Worm (Caenorhabditis elegans): ENCODE results near the gene M03E7.2.
"Not testable (repeated sequence)": the region's sequence is repeated elsewhere in the genome, so short reads cannot be mapped to it uniquely, and the experiment has no call there.

The M03E7.2 gene

DNA sequence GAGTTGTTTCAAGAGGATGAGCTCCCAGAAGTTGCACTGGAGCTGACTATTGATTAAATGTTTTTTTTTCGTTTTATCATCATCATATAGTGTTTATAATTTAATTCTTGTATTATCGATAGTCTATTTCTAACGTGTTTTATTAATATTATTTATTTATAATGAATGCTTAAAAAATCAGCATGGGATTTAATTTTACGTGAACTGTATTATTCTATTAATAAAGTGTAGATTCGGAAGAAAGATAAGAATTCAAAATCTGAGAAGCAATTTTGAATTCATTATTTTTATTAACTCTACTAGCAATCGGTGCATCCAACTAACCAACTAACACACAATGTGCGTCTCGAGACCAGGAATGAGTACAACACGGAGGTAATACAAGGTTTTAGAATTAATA, 45.9 kb downstream of the M03E7.2 start, which contains the start of gene C14C11.1:
Gene C14C11.1, plus strand, starts transcription at position 301 of the 400 bp plus-strand sequence.
- not testable (repeated sequence) for TF ChIP-seq ceh-62 (tag; optimal IDR thresholded peaks at IDR 0.05); ama-1 (optimal IDR thresholded peaks at IDR 0.05); hlh-11 (tag; optimal IDR thresholded peaks at IDR 0.05)

DNA sequence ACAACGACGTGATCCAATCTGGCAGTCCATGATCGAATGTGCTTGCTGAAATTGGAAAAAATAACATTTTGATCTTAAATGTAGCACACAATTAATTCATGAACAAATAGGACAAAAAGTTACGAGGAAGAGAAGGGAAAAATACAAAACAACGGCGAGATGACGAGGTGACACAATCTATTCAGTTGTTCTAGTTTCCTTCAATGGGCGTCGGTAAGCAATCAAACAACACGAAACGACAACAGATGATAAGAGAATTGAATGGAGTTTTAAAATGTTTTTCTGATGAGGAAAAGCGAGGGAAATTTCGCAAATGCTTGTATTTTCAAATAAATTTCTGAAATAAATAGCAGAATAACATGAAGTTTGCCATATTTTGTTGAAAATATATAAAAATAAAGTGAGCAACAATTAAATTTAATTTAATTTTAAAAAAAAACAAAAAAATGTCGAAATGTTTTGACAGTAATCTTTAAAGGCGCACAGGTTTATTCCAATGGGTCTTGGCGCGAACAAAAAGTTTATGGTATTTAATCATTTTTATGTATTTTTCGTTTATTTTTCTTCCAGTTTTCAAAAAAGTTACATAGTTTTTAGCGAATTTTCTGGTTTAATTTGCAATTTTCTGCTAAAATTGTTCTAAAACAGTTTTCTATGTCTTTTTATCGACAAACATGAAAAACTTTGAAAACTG, 48.8 kb downstream of the M03E7.2 start, which contains the start of gene C14C11.7:
Gene C14C11.7, minus strand, starts transcription at position 51 of the 694 bp plus-strand sequence.
- TF ChIP-seq nhr-48 (tag; optimal IDR thresholded peaks at IDR 0.05) (no peak), nhr-41 (GFP tag; IDR thresholded peaks at IDR 0.05) (no peak), ctbp-1 (GFP tag; IDR thresholded peaks at IDR 0.05) (no peak), hif-1 (tag; optimal IDR thresholded peaks at IDR 0.05) (no peak), tra-1 (GFP tag; IDR thresholded peaks at IDR 0.05) (no peak), nhr-28 (tag; optimal IDR thresholded peaks at IDR 0.05) (peak; percentile 41), zfp-2 (tag; optimal IDR thresholded peaks at IDR 0.05) (no peak), daf-16 (GFP tag; optimal IDR thresholded peaks at IDR 0.05) (no peak), daf-16 (tag; optimal IDR thresholded peaks at IDR 0.05) (peak; percentile 86), pha-4 (GFP tag; IDR thresholded peaks at IDR 0.05) (no peak), pha-4 (tag; optimal IDR thresholded peaks at IDR 0.05) (no peak)

DNA sequence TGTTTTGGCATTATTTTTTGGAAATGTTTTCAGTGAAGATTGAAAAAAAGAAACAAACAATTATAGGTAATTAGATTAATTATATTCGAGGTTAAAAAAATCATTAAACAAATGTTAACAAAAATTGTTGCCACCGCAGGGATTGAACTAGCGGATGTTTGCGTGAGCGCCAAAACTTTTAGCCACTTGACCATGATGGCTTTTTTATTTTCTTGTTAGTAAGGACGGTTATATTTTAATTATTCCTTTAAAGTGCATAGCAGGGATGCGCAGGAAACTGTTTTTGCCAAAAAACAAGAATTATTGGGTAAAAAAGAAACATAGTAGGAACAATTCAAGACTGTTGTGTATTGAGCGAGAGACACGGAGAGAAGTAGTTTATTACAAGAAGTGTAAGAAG, 49.9 kb downstream of the M03E7.2 start:
- TF ChIP-seq ZK337.2 (GFP tag; IDR thresholded peaks at IDR 0.05): 0 out of 2 replicates have a peak, but pooled peaks have one; percentile 43
- TF ChIP-seq sdz-12 (GFP tag; optimal IDR thresholded peaks at IDR 0.05): peak; percentile 63
- no peak for TF ChIP-seq ceh-44 (GFP tag; IDR thresholded peaks at IDR 0.05)
- TF ChIP-seq lir-3 (tag; optimal IDR thresholded peaks at IDR 0.05): peak; percentile 55
- TF ChIP-seq ztf-7 (tag; optimal IDR thresholded peaks at IDR 0.05): no peak
- no peak for TF ChIP-seq nhr-28 (tag; optimal IDR thresholded peaks at IDR 0.05)
- peak; percentile 66 for TF ChIP-seq madf-9 (GFP tag; conservative IDR thresholded peaks at IDR 0.05)
- peak; percentile 88 for TF ChIP-seq snpc-1.2 (GFP tag; IDR thresholded peaks at IDR 0.05)
- no peak for TF ChIP-seq zfp-2 (tag; optimal IDR thresholded peaks at IDR 0.05)
- TF ChIP-seq hmg-1.1 (GFP tag; IDR thresholded peaks at IDR 0.05): 0 out of 2 replicates have a peak, but pooled peaks have one; percentile 32
- TF ChIP-seq php-3 (GFP tag; IDR thresholded peaks at IDR 0.05): peak; percentile 86
- TF ChIP-seq daf-12 (tag; optimal IDR thresholded peaks at IDR 0.05): no peak
- TF ChIP-seq zip-11 (GFP tag; IDR thresholded peaks at IDR 0.05): peak; percentile 84; the same call in 1 of the 2 replicates
- TF ChIP-seq unc-62 (GFP tag; optimal IDR thresholded peaks at IDR 0.05 in 1 of 2): no peak
- no peak for TF ChIP-seq unc-62 (tag; optimal IDR thresholded peaks at IDR 0.05)
- TF ChIP-seq dve-1 (tag; optimal IDR thresholded peaks at IDR 0.05; ENCODE audit: insufficient read depth): no peak
- peak in 1 of 2 experiments; percentile 72 for TF ChIP-seq daf-16 (GFP tag; optimal IDR thresholded peaks at IDR 0.05)
- no peak for TF ChIP-seq daf-16 (tag; optimal IDR thresholded peaks at IDR 0.05)
- TF ChIP-seq lin-15B (tag; optimal IDR thresholded peaks at IDR 0.05): no peak
- TF ChIP-seq ceh-32 (tag; optimal IDR thresholded peaks at IDR 0.05; ENCODE audit: poor library complexity): no peak
- peak; percentile 75 for TF ChIP-seq vab-7 (GFP tag; IDR thresholded peaks at IDR 0.05)
- no peak for TF ChIP-seq lin-39 (tag; optimal IDR thresholded peaks at IDR 0.05)
- TF ChIP-seq hif-1 (tag; optimal IDR thresholded peaks at IDR 0.05): peak in 1 of 2 experiments; percentile 47
- peak; percentile 92 for TF ChIP-seq daf-19 (GFP tag; conservative IDR thresholded peaks at IDR 0.05)
- no peak for TF ChIP-seq cey-2 (tag; optimal IDR thresholded peaks at IDR 0.05; ENCODE audit: borderline replicate concordance, insufficient read depth)
- TF ChIP-seq zip-2 (tag; optimal IDR thresholded peaks at IDR 0.05): no peak
- peak; percentile 62 for TF ChIP-seq gei-8 (GFP tag; optimal IDR thresholded peaks at IDR 0.05)
- TF ChIP-seq mdt-29 (GFP tag; IDR thresholded peaks at IDR 0.05): peak; percentile 72
- peak; percentile 57 for TF ChIP-seq nhr-48 (tag; optimal IDR thresholded peaks at IDR 0.05)
- TF ChIP-seq hlh-11 (tag; optimal IDR thresholded peaks at IDR 0.05): no peak
- no peak for TF ChIP-seq mep-1 (tag; optimal IDR thresholded peaks at IDR 0.05)
- no peak for TF ChIP-seq F10B5.3 (tag; optimal IDR thresholded peaks at IDR 0.05)
- peak; percentile 14 for TF ChIP-seq hlh-30 (tag; optimal IDR thresholded peaks at IDR 0.05; ENCODE audit: insufficient read depth)
- TF ChIP-seq ceh-82 (tag; optimal IDR thresholded peaks at IDR 0.05): no peak
- TF ChIP-seq aha-1 (tag): peak; percentile 71
- peak; percentile 62; the same call in 1 of the 2 replicates for TF ChIP-seq zfp-3 (GFP tag; conservative IDR thresholded peaks at IDR 0.05)
- TF ChIP-seq R02D3.7 (tag; optimal IDR thresholded peaks at IDR 0.05): no peak
- TF ChIP-seq ceh-20 (GFP tag; IDR thresholded peaks at IDR 0.05): peak; percentile 44; the same call in 1 of the 2 replicates
- no peak for TF ChIP-seq ama-1 (optimal IDR thresholded peaks at IDR 0.05)

Data from whole organism, L4 larva.